Worm (Caenorhabditis elegans) whole organism, L2 larva: ENCODE results near the gene Y48C3A.12.

Source experiments
- C34F6.9 ChIP-seq: fragments of 150-350 bp; optimal IDR thresholded peaks from 2 replicates; lab custom pipeline; 2014; ENCODE audit warnings: missing biosample characterization, missing genetic modification characterization
- F13H6.1 ChIP-seq: sonication (generic microtip); optimal IDR thresholded peaks from 2 replicates; lab custom pipeline; 2016; ENCODE audit warnings: missing genetic modification characterization, missing compliant biosample characterization
- R02D3.7 ChIP-seq: fragments of 150-350 bp; optimal IDR thresholded peaks from 2 replicates; lab custom pipeline; 2014; ENCODE audit warnings: missing biosample characterization, missing genetic modification characterization
- Y55F3AM.14 ChIP-seq: fragments of 200-800 bp; sonication (Bioruptor generic); optimal IDR thresholded peaks from 2 replicates; lab custom pipeline; 2018; ENCODE audit warnings: mild to moderate bottlenecking, missing genetic modification characterization, missing compliant biosample characterization
- ZK546.5 ChIP-seq: sonication (generic microtip); optimal IDR thresholded peaks from 2 replicates; lab custom pipeline; 2017; ENCODE audit warnings: missing biosample characterization, missing genetic modification characterization
- aly-2 ChIP-seq: fragments of 150-350 bp; optimal IDR thresholded peaks from 2 replicates; lab custom pipeline; 2014; ENCODE audit warnings: missing biosample characterization, missing genetic modification characterization
- blmp-1 ChIP-seq: sonication (generic microtip); optimal IDR thresholded peaks from 2 replicates; lab custom pipeline; 2017; ENCODE audit warnings: missing genetic modification characterization, mild to moderate bottlenecking, missing compliant biosample characterization, antibody characterized with exemption, moderate library complexity; ENCODE audit not compliant: insufficient read depth
- ceh-16 ChIP-seq: fragments of 150-350 bp; optimal IDR thresholded peaks from 2 replicates; lab custom pipeline; 2014; ENCODE audit warnings: missing biosample characterization, missing genetic modification characterization
- ceh-82 ChIP-seq: fragments of 150-350 bp; optimal IDR thresholded peaks from 2 replicates; lab custom pipeline; 2014; ENCODE audit warnings: missing biosample characterization, missing genetic modification characterization
- dmd-4 ChIP-seq: sonication (generic microtip); optimal IDR thresholded peaks from 2 replicates; lab custom pipeline; 2017; ENCODE audit warnings: missing biosample characterization, missing genetic modification characterization
- egl-27 ChIP-seq: sonication (generic microtip); optimal IDR thresholded peaks from 3 replicates; lab custom pipeline; 2017; ENCODE audit warnings: missing biosample characterization, missing genetic modification reagents, missing genetic modification characterization
- elt-1 ChIP-seq: fragments of 150-350 bp; optimal IDR thresholded peaks from 2 replicates; lab custom pipeline; 2014; ENCODE audit warnings: missing biosample characterization, missing genetic modification characterization
- elt-3 ChIP-seq: sonication (generic microtip); optimal IDR thresholded peaks from 2 replicates; lab custom pipeline; 2017; ENCODE audit warnings: missing biosample characterization, missing genetic modification characterization
- fos-1 ChIP-seq: fragments of 150-350 bp; optimal IDR thresholded peaks from 2 replicates; lab custom pipeline; 2014; ENCODE audit warnings: missing biosample characterization, missing genetic modification characterization
- gmeb-1 ChIP-seq: fragments of 150-350 bp; optimal IDR thresholded peaks from 2 replicates; lab custom pipeline; 2014; ENCODE audit warnings: missing biosample characterization, missing genetic modification characterization
- lin-13 ChIP-seq: fragments of 150-350 bp; optimal IDR thresholded peaks from 2 replicates; lab custom pipeline; 2014; ENCODE audit warnings: missing biosample characterization, missing genetic modification reagents, missing genetic modification characterization
- lin-39 ChIP-seq: fragments of 150-350 bp; optimal IDR thresholded peaks from 2 replicates; lab custom pipeline; 2014; ENCODE audit warnings: missing biosample characterization, missing genetic modification reagents, missing genetic modification characterization
- lsy-2 ChIP-seq, 2 experiments: fragments of 150-350 bp in 1 of 2; sonication (generic microtip) in 1 of 2; optimal IDR thresholded peaks; 2 replicates each; lab custom pipeline; 2014 to 2017; ENCODE audit warnings: missing biosample characterization in 2 of 2, missing genetic modification characterization in 2 of 2
- mab-5 ChIP-seq: fragments of 150-350 bp; optimal IDR thresholded peaks from 2 replicates; lab custom pipeline; 2014; ENCODE audit warnings: missing biosample characterization, missing genetic modification characterization
- mbf-1 ChIP-seq: sonication (generic microtip); optimal IDR thresholded peaks from 2 replicates; lab custom pipeline; 2017; ENCODE audit warnings: missing biosample characterization, missing genetic modification characterization
- mdl-1 ChIP-seq, 2 experiments: fragments of 150-350 bp in 1 of 2; sonication (generic microtip) in 1 of 2; optimal IDR thresholded peaks; 2 replicates each; lab custom pipeline; 2017; ENCODE audit warnings: missing biosample characterization in 2 of 2, missing genetic modification characterization in 2 of 2
- nhr-10 ChIP-seq: sonication (generic microtip); optimal IDR thresholded peaks from 2 replicates; lab custom pipeline; 2017; ENCODE audit warnings: missing biosample characterization, missing genetic modification characterization
- nhr-11 ChIP-seq: fragments of 150-350 bp; optimal IDR thresholded peaks from 2 replicates; lab custom pipeline; 2014; ENCODE audit warnings: missing biosample characterization, missing genetic modification characterization
- nhr-12 ChIP-seq: fragments of 150-350 bp; optimal IDR thresholded peaks from 2 replicates; lab custom pipeline; 2014; ENCODE audit warnings: missing biosample characterization, missing genetic modification characterization
- nhr-129 ChIP-seq: fragments of 150-350 bp; optimal IDR thresholded peaks from 2 replicates; lab custom pipeline; 2014; ENCODE audit warnings: missing biosample characterization, missing genetic modification characterization
- nhr-21 ChIP-seq: fragments of 150-350 bp; optimal IDR thresholded peaks from 2 replicates; lab custom pipeline; 2014; ENCODE audit warnings: missing biosample characterization, missing genetic modification characterization
- nhr-237 ChIP-seq: fragments of 150-350 bp; optimal IDR thresholded peaks from 2 replicates; lab custom pipeline; 2014; ENCODE audit warnings: missing biosample characterization, missing genetic modification characterization
- nhr-25 ChIP-seq: fragments of 150-350 bp; sonication (generic microtip); optimal IDR thresholded peaks from 3 replicates; lab custom pipeline; 2014; ENCODE audit warnings: missing biosample characterization, missing genetic modification characterization
- nhr-77 ChIP-seq: fragments of 150-350 bp; optimal IDR thresholded peaks from 2 replicates; lab custom pipeline; 2014; ENCODE audit warnings: missing biosample characterization, missing genetic modification characterization
- sem-4 ChIP-seq: fragments of 150-350 bp; optimal IDR thresholded peaks from 2 replicates; lab custom pipeline; 2014; ENCODE audit warnings: missing biosample characterization, missing genetic modification reagents, missing genetic modification characterization
- skn-1 ChIP-seq: sonication (generic microtip); optimal IDR thresholded peaks from 2 replicates; lab custom pipeline; 2017; ENCODE audit warnings: missing biosample characterization, missing genetic modification characterization
- sma-3 ChIP-seq: sonication (generic microtip); optimal IDR thresholded peaks from 2 replicates; lab custom pipeline; 2016; ENCODE audit warnings: missing genetic modification reagents, missing genetic modification characterization, missing compliant biosample characterization
- sma-9 ChIP-seq, 2 experiments: fragments of 150-350 bp in 1 of 2; sonication (generic microtip) in 1 of 2; optimal IDR thresholded peaks; 2 replicates each; lab custom pipeline; 2014 to 2016; ENCODE audit warnings: missing genetic modification characterization in 2 of 2, mild to moderate bottlenecking in 1 of 2, missing biosample characterization in 1 of 2, missing compliant biosample characterization in 1 of 2, missing genetic modification reagents in 1 of 2, moderate library complexity in 1 of 2
- snpc-4 ChIP-seq: fragments of 150-350 bp; optimal IDR thresholded peaks from 2 replicates; lab custom pipeline; 2014; ENCODE audit warnings: missing biosample characterization, missing genetic modification characterization
- unc-39 ChIP-seq: fragments of 150-350 bp; optimal IDR thresholded peaks from 2 replicates; lab custom pipeline; 2014; ENCODE audit warnings: missing biosample characterization, missing genetic modification characterization
- unc-55 ChIP-seq: fragments of 150-350 bp; sonication (generic microtip); optimal IDR thresholded peaks from 3 replicates; lab custom pipeline; 2014; ENCODE audit warnings: missing biosample characterization, missing genetic modification reagents, missing genetic modification characterization
- zag-1 ChIP-seq: fragments of 150-350 bp; optimal IDR thresholded peaks from 2 replicates; lab custom pipeline; 2014; ENCODE audit warnings: missing biosample characterization, missing genetic modification characterization
- ztf-1 ChIP-seq: fragments of 200-800 bp; sonication (Bioruptor generic); conservative IDR thresholded peaks from 2 replicates; pipeline ENCODE4 v1.3.6; 2022; ENCODE audit warnings: missing genetic modification characterization, missing compliant biosample characterization
- ztf-11 ChIP-seq: sonication (generic microtip); optimal IDR thresholded peaks from 2 replicates; lab custom pipeline; 2017; ENCODE audit warnings: missing biosample characterization, missing genetic modification characterization
- ztf-4 ChIP-seq: fragments of 150-350 bp; optimal IDR thresholded peaks from 2 replicates; lab custom pipeline; 2014; ENCODE audit warnings: missing biosample characterization, missing genetic modification characterization

Gene Y48C3A.12

ce11 chrII:13376112-13376511, at the start of gene Y48C3A.12:
Y48C3A.12 (plus strand) TSS chrII:13376412.
- TF ChIP-seq nhr-12 (tag; lab: Kevin White, UChicago) (no peak), nhr-237 (tag; lab: Kevin White, UChicago) (no peak), elt-1 (tag; lab: Kevin White, UChicago) (no peak), lsy-2 (tag; optimal IDR thresholded peaks at IDR 0.05; lab: Kevin White, UChicago) (no peak), lin-13 (GFP tag; lab: Kevin White, UChicago) (no peak), unc-39 (tag; lab: Kevin White, UChicago) (no peak), mbf-1 (no peak)
- TF ChIP-seq, all 48 proteins: peak for 0

ce11 chrII:13326478-13326877, 49.7 kb upstream of the Y48C3A.12 start:
- TF ChIP-seq zag-1 (tag; lab: Kevin White, UChicago) (no peak), nhr-12 (tag; lab: Kevin White, UChicago) (no peak), sem-4 (tag; lab: Kevin White, UChicago) (no peak), mdl-1 (tag; optimal IDR thresholded peaks at IDR 0.05; lab: Kevin White, UChicago) (no peak), skn-1 (tag; lab: Kevin White, UChicago) (no peak), mab-5 (tag; lab: Kevin White, UChicago) (no peak), unc-39 (tag; lab: Kevin White, UChicago) (no peak), nhr-77 (no peak), nhr-25 (tag; lab: Kevin White, UChicago) (no peak)
- TF ChIP-seq, all 48 proteins: peak for 0

- no peak for TF ChIP-seq R02D3.7
- no peak for TF ChIP-seq C34F6.9 (tag; lab: Kevin White, UChicago)
- no peak for TF ChIP-seq fos-1 (tag; lab: Kevin White, UChicago)
- no peak for TF ChIP-seq skn-1 (tag; lab: Kevin White, UChicago)
- TF ChIP-seq dmd-4 (tag; lab: Kevin White, UChicago), result no peak
- no peak for TF ChIP-seq ztf-11
Observed at ce11 chrII:13330359-13330758, 45.9 kb upstream of the Y48C3A.12 start, which contains the start of gene sam-10. sam-10 (minus strand) TSS chrII:13330525.

ce11 chrII:13333103-13333764, 43.0 kb upstream of the Y48C3A.12 start:
- peak; percentile 62 for TF ChIP-seq fos-1 (tag; lab: Kevin White, UChicago)
- no peak for TF ChIP-seq unc-55
- no peak for TF ChIP-seq nhr-12 (tag; lab: Kevin White, UChicago)
- TF ChIP-seq ceh-82 (tag; lab: Kevin White, UChicago), result no peak

ce11 chrII:13334966-13335698, 41.1 kb upstream of the Y48C3A.12 start:
- no peak for TF ChIP-seq nhr-77
- TF ChIP-seq ztf-1, result no peak
- TF ChIP-seq F13H6.1 (tag; lab: Kevin White, UChicago), result peak; percentile 99
- peak; percentile 32 for TF ChIP-seq gmeb-1 (tag; lab: Kevin White, UChicago)
- TF ChIP-seq lin-39 (tag; lab: Kevin White, UChicago), result no peak
- TF ChIP-seq sma-9 (GFP tag; optimal IDR thresholded peaks at IDR 0.05; lab: Kevin White, UChicago), result peak; percentile 89
- peak; percentile 61 for TF ChIP-seq sma-9 (tag; optimal IDR thresholded peaks at IDR 0.05; lab: Kevin White, UChicago)
- peak; percentile 88 for TF ChIP-seq fos-1 (tag; lab: Kevin White, UChicago)
- TF ChIP-seq egl-27, result peak; percentile 70
- peak; percentile 87 for TF ChIP-seq nhr-21 (tag; lab: Kevin White, UChicago)
- TF ChIP-seq blmp-1 (tag; lab: Kevin White, UChicago), result peak; percentile 23
- peak; percentile 81 for TF ChIP-seq nhr-25 (tag; lab: Kevin White, UChicago)
- peak; percentile 37 for TF ChIP-seq snpc-4
- no peak for TF ChIP-seq ZK546.5 (tag; lab: Kevin White, UChicago)
- peak; percentile 85 for TF ChIP-seq C34F6.9 (tag; lab: Kevin White, UChicago)
- no peak for TF ChIP-seq elt-3 (tag; lab: Kevin White, UChicago)
- peak; percentile 80 to 83 for TF ChIP-seq lsy-2 (tag; optimal IDR thresholded peaks at IDR 0.05; lab: Kevin White, UChicago)
- TF ChIP-seq Y55F3AM.14 (GFP tag; lab: Kevin White, UChicago), result peak; percentile 83
- no peak for TF ChIP-seq elt-1 (tag; lab: Kevin White, UChicago)
- TF ChIP-seq nhr-129 (tag; lab: Kevin White, UChicago), result peak; percentile 82
- TF ChIP-seq ceh-16 (tag; lab: Kevin White, UChicago), result peak; percentile 28
- peak; percentile 65 for TF ChIP-seq sma-3 (GFP tag; lab: Kevin White, UChicago)
- TF ChIP-seq R02D3.7, result no peak
- peak; percentile 61 to 70 for TF ChIP-seq mdl-1 (tag; optimal IDR thresholded peaks at IDR 0.05; lab: Kevin White, UChicago)
- no peak for TF ChIP-seq nhr-12 (tag; lab: Kevin White, UChicago)
- TF ChIP-seq nhr-10 (tag; lab: Kevin White, UChicago), result peak; percentile 25
- TF ChIP-seq unc-55, result peak; percentile 76
- no peak for TF ChIP-seq aly-2 (tag; lab: Kevin White, UChicago)
- TF ChIP-seq nhr-11 (tag; lab: Kevin White, UChicago), result no peak
- TF ChIP-seq ztf-4, result peak; percentile 66
- TF ChIP-seq unc-39 (tag; lab: Kevin White, UChicago), result peak; percentile 90
- no peak for TF ChIP-seq mbf-1
